Fruit fly (Drosophila melanogaster): Measurements from ENCODE around the gene mub.

mub gene

dm6 chr3L:21971735-21972134 lies 127.1 kb downstream of the mub start, which contains the start of gene P5CS (continued):
- TF ChIP-seq CG3838 (GFP tag; optimal IDR thresholded peaks at IDR 0.05) (no peak), D19B (GFP tag; optimal IDR thresholded peaks at IDR 0.05) (no peak), Neu2 (GFP tag; optimal IDR thresholded peaks at IDR 0.05; ENCODE audit: borderline replicate concordance) (no peak), sug (tag; optimal IDR thresholded peaks at IDR 0.05) (peak; percentile 76), CG6272 (GFP tag; IDR thresholded peaks at IDR 0.05) (no peak), br (optimal IDR thresholded peaks at IDR 0.05) (no peak), CG3995 (GFP tag; optimal IDR thresholded peaks at IDR 0.05) (no peak), CG16779 (GFP tag; IDR thresholded peaks at IDR 0.05) (no peak), fru (optimal IDR thresholded peaks at IDR 0.05) (no peak), slou (GFP tag; optimal IDR thresholded peaks at IDR 0.05) (no peak), prd (optimal IDR thresholded peaks at IDR 0.05) (no peak), prd (GFP tag; IDR thresholded peaks at IDR 0.05) (no peak), CG10431 (GFP tag; optimal IDR thresholded peaks at IDR 0.05) (no peak), Deaf1 (tag; optimal IDR thresholded peaks at IDR 0.05) (peak; percentile 37), tup (GFP tag; optimal IDR thresholded peaks at IDR 0.05) (no peak), E2f2 (GFP tag; IDR thresholded peaks at IDR 0.05) (no peak), CG15514 (GFP tag; optimal IDR thresholded peaks at IDR 0.05) (no peak), CG1024 (GFP tag; IDR thresholded peaks at IDR 0.05) (no peak), dan (GFP tag; IDR thresholded peaks at IDR 0.05) (no peak), grn (GFP tag; optimal IDR thresholded peaks at IDR 0.05) (peak; percentile 63), exex (tag; optimal IDR thresholded peaks at IDR 0.05) (peak; percentile 63), chinmo (GFP tag; IDR thresholded peaks at IDR 0.05; ENCODE audit: partially characterized antibody) (peak; percentile 68; the same call in 1 of the 4 replicates), CG34376 (GFP tag; optimal IDR thresholded peaks at IDR 0.05) (peak; percentile 47), CG4617 (GFP tag; optimal IDR thresholded peaks at IDR 0.05; ENCODE audit: borderline replicate concordance) (no peak), CG4404 (GFP tag; IDR thresholded peaks at IDR 0.05) (no peak), CG30020 (tag; optimal IDR thresholded peaks at IDR 0.05) (no peak)

- TF ChIP-seq sna (GFP tag; IDR thresholded peaks at IDR 0.05; ENCODE audit: partially characterized antibody) = no peak
- no peak for TF ChIP-seq CG30403 (GFP tag; optimal IDR thresholded peaks at IDR 0.05)
- no peak for TF ChIP-seq hkb (optimal IDR thresholded peaks at IDR 0.05)
- TF ChIP-seq hkb (GFP tag; IDR thresholded peaks at IDR 0.05) = no peak
- peak; percentile 14 for TF ChIP-seq CG7556 (GFP tag; optimal IDR thresholded peaks at IDR 0.05)
- no peak for TF ChIP-seq Dfd (GFP tag; optimal IDR thresholded peaks at IDR 0.05)
- TF ChIP-seq D (optimal IDR thresholded peaks at IDR 0.05) = no peak
- TF ChIP-seq D (GFP tag; optimal IDR thresholded peaks at IDR 0.05) = no peak
- peak; percentile 23 for TF ChIP-seq grn (GFP tag; optimal IDR thresholded peaks at IDR 0.05)
- TF ChIP-seq Doc3 (GFP tag; IDR thresholded peaks at IDR 0.05; ENCODE audit: partially characterized antibody) = no peak
- TF ChIP-seq Med (GFP tag) = peak; percentile 70
- no peak for TF ChIP-seq CG14441 (GFP tag; IDR thresholded peaks at IDR 0.05)
- TF ChIP-seq disco-r (GFP tag; optimal IDR thresholded peaks at IDR 0.05) = no peak
- peak; percentile 33 for TF ChIP-seq lab (GFP tag; optimal IDR thresholded peaks at IDR 0.05)
- no peak for TF ChIP-seq Hr3 (GFP tag; optimal IDR thresholded peaks at IDR 0.05)
- TF ChIP-seq lbe (GFP tag; optimal IDR thresholded peaks at IDR 0.05) = peak; percentile 51
- peak; percentile 15 for TF ChIP-seq CG7987 (GFP tag; optimal IDR thresholded peaks at IDR 0.05)
- TF ChIP-seq CG12071 (GFP tag; optimal IDR thresholded peaks at IDR 0.05) = no peak
- TF ChIP-seq ATbp (GFP tag; optimal IDR thresholded peaks at IDR 0.05) = no peak
- TF ChIP-seq CHES-1-like (GFP tag; optimal IDR thresholded peaks at IDR 0.05) = no peak
- TF ChIP-seq corto (GFP tag; optimal IDR thresholded peaks at IDR 0.05) = peak; percentile 27
- TF ChIP-seq CG2712 (tag; optimal IDR thresholded peaks at IDR 0.05) = no peak
- no peak for TF ChIP-seq Dip2 (GFP tag; IDR thresholded peaks at IDR 0.05)
- no peak for TF ChIP-seq Usf (GFP tag; optimal IDR thresholded peaks at IDR 0.05)
- TF ChIP-seq CG2120 (GFP tag; optimal IDR thresholded peaks at IDR 0.05) = peak; percentile 11
- TF ChIP-seq Camta (GFP tag; optimal IDR thresholded peaks at IDR 0.05) = no peak
- no peak for TF ChIP-seq cwo (GFP tag; optimal IDR thresholded peaks at IDR 0.05)
Measured at dm6 chr3L:21972162-21973022, 127.8 kb downstream of the mub start.

Measured in whole organism, embryonic.